Fruit fly (Drosophila melanogaster) Kc167 (cell line): ENCODE measurements around the gene Zasp67.

Source experiments
- Myc ChIP-seq: fragments of >200 bp; optimal IDR thresholded peaks from 2 replicates; lab custom pipeline; 2017; ENCODE audit warnings: missing external identifiers
- h ChIP-seq: fragments of >200 bp; optimal IDR thresholded peaks from 3 replicates; lab custom pipeline; 2018; ENCODE audit warnings: missing external identifiers
- insv ChIP-seq: fragments of >200 bp; optimal IDR thresholded peaks from 3 replicates; lab custom pipeline; 2018; ENCODE audit warnings: missing external identifiers
- psq ChIP-seq: fragments of >200 bp; optimal IDR thresholded peaks from 2 replicates; lab custom pipeline; 2017; ENCODE audit warnings: missing external identifiers

DNA sequence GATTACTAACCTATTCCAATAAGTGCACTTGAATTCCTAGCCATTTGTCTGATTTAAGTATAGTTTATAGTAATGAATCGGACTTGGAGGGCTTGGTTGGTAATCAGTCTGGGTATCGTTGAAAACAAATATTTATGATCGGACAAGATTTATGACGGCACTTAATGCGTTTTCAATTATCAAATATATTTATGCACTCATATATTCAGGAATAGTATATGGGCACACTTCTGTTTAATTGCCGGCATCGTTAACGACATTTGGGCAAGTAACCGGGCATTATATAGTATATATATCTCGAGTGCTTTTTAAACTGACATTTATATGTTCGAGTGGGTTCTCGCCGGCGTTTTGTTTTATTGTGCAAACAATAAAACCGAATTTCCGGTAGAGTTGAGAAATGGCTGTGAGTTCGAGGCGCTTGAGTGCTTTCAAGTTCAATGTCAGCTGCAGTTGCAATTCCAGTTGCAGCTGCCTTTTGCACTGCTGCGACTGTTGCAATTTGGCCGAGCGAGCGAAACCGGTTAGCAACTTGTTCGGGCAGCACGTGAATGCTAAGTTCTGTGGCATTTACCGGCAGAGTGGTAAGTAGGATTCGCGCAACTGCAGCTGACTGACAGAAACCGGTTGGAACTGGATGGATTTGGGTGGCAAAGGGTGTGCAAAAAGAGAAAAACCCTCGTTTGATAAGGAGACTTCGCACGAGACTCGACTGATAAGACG is 29.7 kb downstream of the Zasp67 start:
- TF ChIP-seq insv (lab: Kevin White, UChicago) (no peak), psq (lab: Kevin White, UChicago) (no peak), Myc (lab: Kevin White, UChicago) (no peak), h (lab: Kevin White, UChicago) (no peak)
